Worm (Caenorhabditis elegans): ENCODE results near the gene fcd-2.

The fcd-2 gene

DNA sequence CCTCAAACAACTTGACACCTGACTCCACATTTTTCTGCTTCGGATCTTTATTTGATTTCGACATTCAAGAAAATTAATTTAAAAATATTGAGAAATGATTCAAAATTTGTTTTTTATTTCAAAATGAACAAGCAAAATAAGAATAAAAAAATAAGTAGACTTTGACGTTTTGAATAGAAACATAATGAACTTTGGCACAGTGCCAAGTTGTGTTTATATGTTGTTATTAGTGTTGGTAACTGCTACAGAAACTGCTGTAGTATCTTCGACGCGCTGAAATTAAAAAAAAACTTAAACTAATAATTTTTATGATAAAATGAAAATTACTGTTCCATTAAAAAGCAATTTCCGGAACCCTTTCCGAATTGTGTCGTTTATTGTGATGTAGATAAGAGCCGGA lies 40.1 kb downstream of the fcd-2 start, which contains the start of gene Y41E3.18:
TSS of gene Y41E3.18 (minus strand) at position 101 of the 400 bp plus-strand sequence.
- TF ChIP-seq mdl-1 (tag; optimal IDR thresholded peaks at IDR 0.05) (no peak), lsy-2 (tag; optimal IDR thresholded peaks at IDR 0.05) (no peak), rnt-1 (tag; optimal IDR thresholded peaks at IDR 0.05) (no peak), C04F5.9 (tag; optimal IDR thresholded peaks at IDR 0.05) (no peak), F16B12.6 (tag; optimal IDR thresholded peaks at IDR 0.05) (no peak)

DNA sequence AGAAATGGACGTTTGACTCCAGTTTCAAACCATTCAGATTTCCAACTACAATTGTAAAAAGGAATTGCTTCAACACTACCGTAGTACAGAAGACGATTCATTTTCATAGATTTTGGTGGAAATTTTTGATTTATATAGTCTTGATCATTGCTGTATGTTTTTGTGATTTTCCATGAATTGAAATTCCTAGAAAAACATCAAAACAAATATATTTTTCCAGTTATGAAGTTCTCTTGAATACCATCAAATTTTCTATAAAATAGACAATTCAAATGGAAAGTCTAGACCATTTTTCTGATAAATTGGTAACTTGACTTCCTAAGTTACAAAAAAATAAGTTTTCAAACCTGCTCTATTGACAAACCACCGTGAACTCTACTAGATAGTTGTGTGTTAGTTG lies 43.3 kb downstream of the fcd-2 start, which contains the start of gene srt-48:
TSS of gene srt-48 (minus strand) at position 101 of the 400 bp plus-strand sequence.
- TF ChIP-seq nhr-47 (tag; optimal IDR thresholded peaks at IDR 0.05), result no peak
- no peak for TF ChIP-seq fkh-8 (tag; optimal IDR thresholded peaks at IDR 0.05)
- TF ChIP-seq lin-39 (tag; optimal IDR thresholded peaks at IDR 0.05), result no peak
- TF ChIP-seq sup-37 (GFP tag; optimal IDR thresholded peaks at IDR 0.05), result no peak
- TF ChIP-seq unc-62 (GFP tag; optimal IDR thresholded peaks at IDR 0.05), result no peak
- TF ChIP-seq ceh-90 (tag; optimal IDR thresholded peaks at IDR 0.05), result no peak
- TF ChIP-seq sox-4 (tag; optimal IDR thresholded peaks at IDR 0.05), result no peak
- no peak for TF ChIP-seq ceh-88 (GFP tag; IDR thresholded peaks at IDR 0.05)
- TF ChIP-seq ceh-63 (GFP tag; optimal IDR thresholded peaks at IDR 0.05), result no peak
- no peak for TF ChIP-seq grh-1 (GFP tag; IDR thresholded peaks at IDR 0.05)
- TF ChIP-seq swsn-7 (tag; optimal IDR thresholded peaks at IDR 0.05), result no peak

DNA sequence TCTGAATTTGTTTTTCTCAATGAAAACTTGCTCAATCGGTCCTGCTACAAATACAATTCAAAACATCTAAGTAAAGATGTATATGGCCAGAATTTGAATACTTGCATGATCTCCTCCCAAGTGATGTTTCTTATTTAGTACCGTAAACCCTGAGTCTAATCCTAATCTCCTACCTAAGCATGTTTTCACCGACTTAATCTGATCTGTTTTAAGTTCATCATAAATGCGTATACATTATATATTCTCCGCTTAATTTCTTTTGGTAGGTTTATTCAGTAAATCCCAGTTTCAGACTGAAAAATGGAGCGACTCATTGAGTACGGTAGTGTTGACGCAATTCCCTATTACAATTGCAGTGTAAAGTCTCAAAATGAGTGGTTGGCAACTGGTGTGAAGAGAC lies 48.9 kb downstream of the fcd-2 start, which contains the start of gene srt-50:
TSS of gene srt-50 (plus strand) at position 301 of the 400 bp plus-strand sequence.
- TF ChIP-seq nhr-71 (tag; optimal IDR thresholded peaks at IDR 0.05), result no peak
- TF ChIP-seq C34B4.2 (tag; optimal IDR thresholded peaks at IDR 0.05), result no peak
- no peak for TF ChIP-seq alr-1 (tag; optimal IDR thresholded peaks at IDR 0.05; ENCODE audit: borderline replicate concordance)
- TF ChIP-seq sox-4 (tag; optimal IDR thresholded peaks at IDR 0.05), result no peak
- TF ChIP-seq ets-5 (GFP tag; IDR thresholded peaks at IDR 0.05), result no peak
- no peak for TF ChIP-seq mdl-1 (tag; optimal IDR thresholded peaks at IDR 0.05)
- no peak for TF ChIP-seq blmp-1 (tag; optimal IDR thresholded peaks at IDR 0.05)
- TF ChIP-seq lsy-2 (tag; optimal IDR thresholded peaks at IDR 0.05), result no peak
- TF ChIP-seq nhr-77 (tag; optimal IDR thresholded peaks at IDR 0.05), result no peak
- no peak for TF ChIP-seq nhr-28 (tag; optimal IDR thresholded peaks at IDR 0.05)
- TF ChIP-seq mef-2 (tag; optimal IDR thresholded peaks at IDR 0.05), result no peak
